Worm (Caenorhabditis elegans): ENCODE results near the gene K08E4.7.

Gene K08E4.7

ce11 chrIV:12040431-12040830 lies 35.2 kb upstream of the K08E4.7 start:
- TF ChIP-seq pes-1 (GFP tag; IDR thresholded peaks at IDR 0.05) (no peak), hmg-4 (GFP tag; optimal IDR thresholded peaks at IDR 0.05) (no peak)

ce11 chrIV:12043054-12043453 lies 32.5 kb upstream of the K08E4.7 start:
- TF ChIP-seq sea-1 (GFP tag; conservative IDR thresholded peaks at IDR 0.05), result no peak
- TF ChIP-seq ceh-13 (GFP tag; optimal IDR thresholded peaks at IDR 0.05), result no peak
- no peak for TF ChIP-seq ceh-36 (tag; optimal IDR thresholded peaks at IDR 0.05)
- no peak for TF ChIP-seq scrt-1 (GFP tag; IDR thresholded peaks at IDR 0.05)
- TF ChIP-seq aly-1 (tag; optimal IDR thresholded peaks at IDR 0.05), result no peak
- no peak for TF ChIP-seq F13C5.2 (tag; optimal IDR thresholded peaks at IDR 0.05)
- no peak for TF ChIP-seq ets-7 (tag; optimal IDR thresholded peaks at IDR 0.05)

ce11 chrIV:12044844-12045738 lies 30.5 kb upstream of the K08E4.7 start:
- no peak for TF ChIP-seq ama-1 (optimal IDR thresholded peaks at IDR 0.05)
- no peak for TF ChIP-seq hmbx-1 (tag; optimal IDR thresholded peaks at IDR 0.05)
- no peak for TF ChIP-seq F13C5.2 (tag; optimal IDR thresholded peaks at IDR 0.05)
- TF ChIP-seq pes-1 (GFP tag; IDR thresholded peaks at IDR 0.05), result no peak
- TF ChIP-seq flt-1 (GFP tag; IDR thresholded peaks at IDR 0.05), result no peak
- TF ChIP-seq tbx-11 (GFP tag; IDR thresholded peaks at IDR 0.05), result no peak
- TF ChIP-seq ets-7 (tag; optimal IDR thresholded peaks at IDR 0.05), result no peak
- TF ChIP-seq tbx-37 (GFP tag; conservative IDR thresholded peaks at IDR 0.05), result no peak
- TF ChIP-seq sea-1 (GFP tag; conservative IDR thresholded peaks at IDR 0.05), result no peak
- no peak for TF ChIP-seq ceh-36 (tag; optimal IDR thresholded peaks at IDR 0.05)
- no peak for TF ChIP-seq hmg-4 (GFP tag; optimal IDR thresholded peaks at IDR 0.05)

ce11 chrIV:12046524-12047203 lies 28.9 kb upstream of the K08E4.7 start, which contains the start of gene T12G3.2:
Gene T12G3.2 (minus strand): TSS chrIV:12046967.
- no peak for TF ChIP-seq tbx-11 (GFP tag; IDR thresholded peaks at IDR 0.05)
- TF ChIP-seq tra-4 (tag; optimal IDR thresholded peaks at IDR 0.05), result no peak
- no peak for TF ChIP-seq ets-7 (tag; optimal IDR thresholded peaks at IDR 0.05)
- no peak for TF ChIP-seq sea-1 (GFP tag; conservative IDR thresholded peaks at IDR 0.05)
- TF ChIP-seq ceh-13 (GFP tag; optimal IDR thresholded peaks at IDR 0.05), result no peak
- TF ChIP-seq hmg-4 (GFP tag; optimal IDR thresholded peaks at IDR 0.05), result no peak
- TF ChIP-seq pes-1 (GFP tag; IDR thresholded peaks at IDR 0.05), result no peak
- no peak for TF ChIP-seq B0310.2 (tag; optimal IDR thresholded peaks at IDR 0.05)
- TF ChIP-seq hmbx-1 (tag; optimal IDR thresholded peaks at IDR 0.05), result no peak
- no peak for TF ChIP-seq flt-1 (GFP tag; IDR thresholded peaks at IDR 0.05)
- TF ChIP-seq scrt-1 (GFP tag; IDR thresholded peaks at IDR 0.05), result no peak
- TF ChIP-seq ceh-36 (tag; optimal IDR thresholded peaks at IDR 0.05), result no peak
- TF ChIP-seq hnd-1 (tag; optimal IDR thresholded peaks at IDR 0.05), result no peak
- TF ChIP-seq tbx-37 (GFP tag; conservative IDR thresholded peaks at IDR 0.05), result no peak
- TF ChIP-seq F13C5.2 (tag; optimal IDR thresholded peaks at IDR 0.05), result no peak
- no peak for TF ChIP-seq ama-1 (optimal IDR thresholded peaks at IDR 0.05)
- TF ChIP-seq aly-1 (tag; optimal IDR thresholded peaks at IDR 0.05), result no peak

- TF ChIP-seq ama-1 (optimal IDR thresholded peaks at IDR 0.05) (no peak), ets-7 (tag; optimal IDR thresholded peaks at IDR 0.05) (no peak), tbx-37 (GFP tag; conservative IDR thresholded peaks at IDR 0.05) (no peak), flt-1 (GFP tag; IDR thresholded peaks at IDR 0.05) (no peak)
Observed at ce11 chrIV:12047552-12048347, 27.8 kb upstream of the K08E4.7 start, which contains the start of gene T12G3.4. Gene T12G3.4 (plus strand): TSS chrIV:12048256.

ce11 chrIV:12051049-12051792 lies 24.4 kb upstream of the K08E4.7 start, which contains the start of the genes bre-5 and spt-5:
Gene bre-5 (minus strand): TSS chrIV:12051215.
Gene spt-5 (plus strand): TSS chrIV:12051491.
- TF ChIP-seq pes-1 (GFP tag; IDR thresholded peaks at IDR 0.05), result no peak
- no peak for TF ChIP-seq flt-1 (GFP tag; IDR thresholded peaks at IDR 0.05)
- no peak for TF ChIP-seq ceh-13 (GFP tag; optimal IDR thresholded peaks at IDR 0.05)
- TF ChIP-seq scrt-1 (GFP tag; IDR thresholded peaks at IDR 0.05), result no peak
- no peak for TF ChIP-seq tra-4 (tag; optimal IDR thresholded peaks at IDR 0.05)
- no peak for TF ChIP-seq B0310.2 (tag; optimal IDR thresholded peaks at IDR 0.05)
- TF ChIP-seq ceh-36 (tag; optimal IDR thresholded peaks at IDR 0.05), result no peak
- no peak for TF ChIP-seq hnd-1 (tag; optimal IDR thresholded peaks at IDR 0.05)
- no peak for TF ChIP-seq tbx-37 (GFP tag; conservative IDR thresholded peaks at IDR 0.05)
- no peak for TF ChIP-seq aly-1 (tag; optimal IDR thresholded peaks at IDR 0.05)
- TF ChIP-seq tbx-11 (GFP tag; IDR thresholded peaks at IDR 0.05), result no peak
- no peak for TF ChIP-seq F13C5.2 (tag; optimal IDR thresholded peaks at IDR 0.05)
- TF ChIP-seq ama-1 (optimal IDR thresholded peaks at IDR 0.05), result no peak
- TF ChIP-seq sea-1 (GFP tag; conservative IDR thresholded peaks at IDR 0.05), result no peak
- no peak for TF ChIP-seq hmg-4 (GFP tag; optimal IDR thresholded peaks at IDR 0.05)
- TF ChIP-seq hmbx-1 (tag; optimal IDR thresholded peaks at IDR 0.05), result no peak
- no peak for TF ChIP-seq ets-7 (tag; optimal IDR thresholded peaks at IDR 0.05)
